Fruit fly (Drosophila melanogaster): ENCODE data around the gene Gr77a.

The Gr77a gene

dm6 chr3L:20784812-20785671, 45.8 kb upstream of the Gr77a start (continued):
- TF ChIP-seq zfh1 (GFP tag; IDR thresholded peaks at IDR 0.05) (0 out of 3 replicates have a peak, but pooled peaks have one; percentile 52), Sry-β (GFP tag; optimal IDR thresholded peaks at IDR 0.05) (peak; percentile 100), CG8281 (tag; optimal IDR thresholded peaks at IDR 0.05) (peak; percentile 0), CG9797 (GFP tag; optimal IDR thresholded peaks at IDR 0.05) (no peak), CG2678 (tag; optimal IDR thresholded peaks at IDR 0.05) (peak; percentile 68), CG12659 (GFP tag; optimal IDR thresholded peaks at IDR 0.05) (peak; percentile 60), CG6791 (GFP tag; IDR thresholded peaks at IDR 0.05; ENCODE audit: partially characterized antibody) (peak; percentile 41; the same call in 1 of the 3 replicates), bigmax (GFP tag; optimal IDR thresholded peaks at IDR 0.05) (peak; percentile 37), CG7987 (GFP tag; optimal IDR thresholded peaks at IDR 0.05) (peak; percentile 57), NfI (GFP tag; optimal IDR thresholded peaks at IDR 0.05) (peak; percentile 24), BtbVII (GFP tag; optimal IDR thresholded peaks at IDR 0.05) (peak; percentile 37), H2.0 (GFP tag; IDR thresholded peaks at IDR 0.05) (no peak), ken (GFP tag; IDR thresholded peaks at IDR 0.05) (no peak), bcd (GFP tag; optimal IDR thresholded peaks at IDR 0.05) (peak; percentile 24), chinmo (GFP tag; IDR thresholded peaks at IDR 0.05; ENCODE audit: partially characterized antibody) (peak; percentile 79; the same call in 3 of the 4 replicates), croc (GFP tag; conservative IDR thresholded peaks at IDR 0.05) (no peak), Dek (tag; optimal IDR thresholded peaks at IDR 0.05) (peak; percentile 67), caup (GFP tag; optimal IDR thresholded peaks at IDR 0.05; ENCODE audit: severe bottlenecking) (peak; percentile 32), CG3281 (GFP tag; optimal IDR thresholded peaks at IDR 0.05) (peak; percentile 68), CG9817 (tag; optimal IDR thresholded peaks at IDR 0.05) (no peak), wdn (GFP tag; IDR thresholded peaks at IDR 0.05) (peak; percentile 82), knrl (GFP tag; IDR thresholded peaks at IDR 0.05; ENCODE audit: partially characterized antibody) (no peak; the same call in 2 of the 3 replicates), CG4854 (GFP tag; optimal IDR thresholded peaks at IDR 0.05) (peak; percentile 2), CG7839 (tag; optimal IDR thresholded peaks at IDR 0.05) (peak; percentile 50), NC2β (GFP tag; optimal IDR thresholded peaks at IDR 0.05) (peak; percentile 48), CG10209 (GFP tag; optimal IDR thresholded peaks at IDR 0.05) (peak; percentile 12), CG9727 (GFP tag; optimal IDR thresholded peaks at IDR 0.05) (peak; percentile 60), CG6654 (GFP tag; optimal IDR thresholded peaks at IDR 0.05) (no peak), crol (GFP tag; IDR thresholded peaks at IDR 0.05) (no peak), CG5245 (GFP tag; optimal IDR thresholded peaks at IDR 0.05) (no peak), Atf6 (GFP tag; IDR thresholded peaks at IDR 0.05) (peak; percentile 45; the same call in 1 of the 2 replicates), NFAT (GFP tag; IDR thresholded peaks at IDR 0.05) (0 out of 2 replicates have a peak, but pooled peaks have one; percentile 36), CG34422 (GFP tag; IDR thresholded peaks at IDR 0.05) (peak; percentile 45; the same call in 1 of the 3 replicates), Hr51 (GFP tag; optimal IDR thresholded peaks at IDR 0.05) (peak; percentile 50 to 58), pho (GFP tag; optimal IDR thresholded peaks at IDR 0.05) (peak; percentile 44), kay (GFP tag; optimal IDR thresholded peaks at IDR 0.05) (peak; percentile 62), Ssrp (tag; optimal IDR thresholded peaks at IDR 0.05) (no peak), CG15696 (tag; optimal IDR thresholded peaks at IDR 0.05) (peak; percentile 35), sob (GFP tag; IDR thresholded peaks at IDR 0.05) (peak; percentile 69), H15 (GFP tag; IDR thresholded peaks at IDR 0.05) (no peak), D (optimal IDR thresholded peaks at IDR 0.05) (no peak), D (GFP tag; optimal IDR thresholded peaks at IDR 0.05) (peak; percentile 41), CG18476 (GFP tag; optimal IDR thresholded peaks at IDR 0.05) (peak; percentile 17), dimm (GFP tag; IDR thresholded peaks at IDR 0.05) (no peak), scrt (GFP tag; optimal IDR thresholded peaks at IDR 0.05) (peak; percentile 37), ash1 (GFP tag; optimal IDR thresholded peaks at IDR 0.05) (no peak), CG15514 (GFP tag; optimal IDR thresholded peaks at IDR 0.05) (peak; percentile 75)
